Worm (Caenorhabditis elegans) whole organism, L2 larva: ENCODE results near the gene ceh-7.
A peak's percentile ranks its signal among the peaks of the same experiment; 100 is the strongest.

Experiments used
- C34F6.9 ChIP-seq: fragments of 150-350 bp; optimal IDR thresholded peaks from 2 replicates; lab custom pipeline; 2014; ENCODE audit warnings: missing biosample characterization, missing genetic modification characterization
- R02D3.7 ChIP-seq: fragments of 150-350 bp; optimal IDR thresholded peaks from 2 replicates; lab custom pipeline; 2014; ENCODE audit warnings: missing biosample characterization, missing genetic modification characterization
- Y55F3AM.14 ChIP-seq: fragments of 200-800 bp; sonication (Bioruptor generic); optimal IDR thresholded peaks from 2 replicates; lab custom pipeline; 2018; ENCODE audit warnings: mild to moderate bottlenecking, missing genetic modification characterization, missing compliant biosample characterization
- ZK546.5 ChIP-seq: sonication (generic microtip); optimal IDR thresholded peaks from 2 replicates; lab custom pipeline; 2017; ENCODE audit warnings: missing biosample characterization, missing genetic modification characterization
- alr-1 ChIP-seq: fragments of 150-350 bp; optimal IDR thresholded peaks from 2 replicates; lab custom pipeline; 2014; ENCODE audit warnings: missing biosample characterization, missing genetic modification characterization
- aly-2 ChIP-seq: fragments of 150-350 bp; optimal IDR thresholded peaks from 2 replicates; lab custom pipeline; 2014; ENCODE audit warnings: missing biosample characterization, missing genetic modification characterization
- ama-1 ChIP-seq: fragments of 150-350 bp; optimal IDR thresholded peaks from 2 replicates; lab custom pipeline; 2018; ENCODE audit warnings: inconsistent platforms
- blmp-1 ChIP-seq: sonication (generic microtip); optimal IDR thresholded peaks from 2 replicates; lab custom pipeline; 2017; ENCODE audit warnings: missing genetic modification characterization, mild to moderate bottlenecking, missing compliant biosample characterization, antibody characterized with exemption, moderate library complexity; ENCODE audit not compliant: insufficient read depth
- ceh-16 ChIP-seq: fragments of 150-350 bp; optimal IDR thresholded peaks from 2 replicates; lab custom pipeline; 2014; ENCODE audit warnings: missing biosample characterization, missing genetic modification characterization
- ceh-82 ChIP-seq: fragments of 150-350 bp; optimal IDR thresholded peaks from 2 replicates; lab custom pipeline; 2014; ENCODE audit warnings: missing biosample characterization, missing genetic modification characterization
- crh-2 ChIP-seq: sonication (generic microtip); optimal IDR thresholded peaks from 2 replicates; lab custom pipeline; 2017; ENCODE audit warnings: missing biosample characterization, missing genetic modification characterization
- dmd-4 ChIP-seq: sonication (generic microtip); optimal IDR thresholded peaks from 2 replicates; lab custom pipeline; 2017; ENCODE audit warnings: missing biosample characterization, missing genetic modification characterization
- egl-27 ChIP-seq: sonication (generic microtip); optimal IDR thresholded peaks from 3 replicates; lab custom pipeline; 2017; ENCODE audit warnings: missing biosample characterization, missing genetic modification reagents, missing genetic modification characterization
- elt-1 ChIP-seq: fragments of 150-350 bp; optimal IDR thresholded peaks from 2 replicates; lab custom pipeline; 2014; ENCODE audit warnings: missing biosample characterization, missing genetic modification characterization
- elt-3 ChIP-seq: sonication (generic microtip); optimal IDR thresholded peaks from 2 replicates; lab custom pipeline; 2017; ENCODE audit warnings: missing biosample characterization, missing genetic modification characterization
- fos-1 ChIP-seq: fragments of 150-350 bp; optimal IDR thresholded peaks from 2 replicates; lab custom pipeline; 2014; ENCODE audit warnings: missing biosample characterization, missing genetic modification characterization
- gmeb-1 ChIP-seq: fragments of 150-350 bp; optimal IDR thresholded peaks from 2 replicates; lab custom pipeline; 2014; ENCODE audit warnings: missing biosample characterization, missing genetic modification characterization
- lin-11 ChIP-seq: fragments of 150-350 bp; sonication (generic microtip); optimal IDR thresholded peaks from 2 replicates; lab custom pipeline; 2014; ENCODE audit warnings: missing biosample characterization, missing genetic modification characterization, inconsistent platforms, mixed read lengths
- lin-13 ChIP-seq: fragments of 150-350 bp; optimal IDR thresholded peaks from 2 replicates; lab custom pipeline; 2014; ENCODE audit warnings: missing biosample characterization, missing genetic modification reagents, missing genetic modification characterization
- lin-39 ChIP-seq: fragments of 150-350 bp; optimal IDR thresholded peaks from 2 replicates; lab custom pipeline; 2014; ENCODE audit warnings: missing biosample characterization, missing genetic modification reagents, missing genetic modification characterization
- lsy-2 ChIP-seq, 2 experiments: fragments of 150-350 bp in 1 of 2; sonication (generic microtip) in 1 of 2; optimal IDR thresholded peaks; 2 replicates each; lab custom pipeline; 2014 to 2017; ENCODE audit warnings: missing biosample characterization in 2 of 2, missing genetic modification characterization in 2 of 2
- mbf-1 ChIP-seq: sonication (generic microtip); optimal IDR thresholded peaks from 2 replicates; lab custom pipeline; 2017; ENCODE audit warnings: missing biosample characterization, missing genetic modification characterization
- mdl-1 ChIP-seq, 2 experiments: fragments of 150-350 bp in 1 of 2; sonication (generic microtip) in 1 of 2; optimal IDR thresholded peaks; 2 replicates each; lab custom pipeline; 2017; ENCODE audit warnings: missing biosample characterization in 2 of 2, missing genetic modification characterization in 2 of 2
- nhr-10 ChIP-seq: sonication (generic microtip); optimal IDR thresholded peaks from 2 replicates; lab custom pipeline; 2017; ENCODE audit warnings: missing biosample characterization, missing genetic modification characterization
- nhr-11 ChIP-seq: fragments of 150-350 bp; optimal IDR thresholded peaks from 2 replicates; lab custom pipeline; 2014; ENCODE audit warnings: missing biosample characterization, missing genetic modification characterization
- nhr-12 ChIP-seq: fragments of 150-350 bp; optimal IDR thresholded peaks from 2 replicates; lab custom pipeline; 2014; ENCODE audit warnings: missing biosample characterization, missing genetic modification characterization
- nhr-129 ChIP-seq: fragments of 150-350 bp; optimal IDR thresholded peaks from 2 replicates; lab custom pipeline; 2014; ENCODE audit warnings: missing biosample characterization, missing genetic modification characterization
- nhr-21 ChIP-seq: fragments of 150-350 bp; optimal IDR thresholded peaks from 2 replicates; lab custom pipeline; 2014; ENCODE audit warnings: missing biosample characterization, missing genetic modification characterization
- nhr-23 ChIP-seq: fragments of 150-350 bp; optimal IDR thresholded peaks from 2 replicates; lab custom pipeline; 2014; ENCODE audit warnings: missing biosample characterization, missing genetic modification reagents, missing genetic modification characterization
- nhr-237 ChIP-seq: fragments of 150-350 bp; optimal IDR thresholded peaks from 2 replicates; lab custom pipeline; 2014; ENCODE audit warnings: missing biosample characterization, missing genetic modification characterization
- nhr-25 ChIP-seq: fragments of 150-350 bp; sonication (generic microtip); optimal IDR thresholded peaks from 3 replicates; lab custom pipeline; 2014; ENCODE audit warnings: missing biosample characterization, missing genetic modification characterization
- nhr-77 ChIP-seq: fragments of 150-350 bp; optimal IDR thresholded peaks from 2 replicates; lab custom pipeline; 2014; ENCODE audit warnings: missing biosample characterization, missing genetic modification characterization
- peb-1 ChIP-seq: fragments of 150-350 bp; optimal IDR thresholded peaks from 2 replicates; lab custom pipeline; 2014; ENCODE audit warnings: missing biosample characterization, missing genetic modification characterization
- sem-4 ChIP-seq: fragments of 150-350 bp; optimal IDR thresholded peaks from 2 replicates; lab custom pipeline; 2014; ENCODE audit warnings: missing biosample characterization, missing genetic modification reagents, missing genetic modification characterization
- skn-1 ChIP-seq: sonication (generic microtip); optimal IDR thresholded peaks from 2 replicates; lab custom pipeline; 2017; ENCODE audit warnings: missing biosample characterization, missing genetic modification characterization
- sma-3 ChIP-seq: sonication (generic microtip); optimal IDR thresholded peaks from 2 replicates; lab custom pipeline; 2016; ENCODE audit warnings: missing genetic modification reagents, missing genetic modification characterization, missing compliant biosample characterization
- sma-9 ChIP-seq, 2 experiments: fragments of 150-350 bp in 1 of 2; sonication (generic microtip) in 1 of 2; optimal IDR thresholded peaks; 2 replicates each; lab custom pipeline; 2014 to 2016; ENCODE audit warnings: missing genetic modification characterization in 2 of 2, mild to moderate bottlenecking in 1 of 2, missing biosample characterization in 1 of 2, missing compliant biosample characterization in 1 of 2, missing genetic modification reagents in 1 of 2, moderate library complexity in 1 of 2
- snpc-4 ChIP-seq: fragments of 150-350 bp; optimal IDR thresholded peaks from 2 replicates; lab custom pipeline; 2014; ENCODE audit warnings: missing biosample characterization, missing genetic modification characterization
- unc-39 ChIP-seq: fragments of 150-350 bp; optimal IDR thresholded peaks from 2 replicates; lab custom pipeline; 2014; ENCODE audit warnings: missing biosample characterization, missing genetic modification characterization
- unc-55 ChIP-seq: fragments of 150-350 bp; sonication (generic microtip); optimal IDR thresholded peaks from 3 replicates; lab custom pipeline; 2014; ENCODE audit warnings: missing biosample characterization, missing genetic modification reagents, missing genetic modification characterization
- unc-62 ChIP-seq: fragments of 150-350 bp; optimal IDR thresholded peaks from 2 replicates; lab custom pipeline; 2014; ENCODE audit warnings: missing biosample characterization, missing genetic modification reagents, missing genetic modification characterization
- zag-1 ChIP-seq: fragments of 150-350 bp; optimal IDR thresholded peaks from 2 replicates; lab custom pipeline; 2014; ENCODE audit warnings: missing biosample characterization, missing genetic modification characterization
- ztf-1 ChIP-seq: fragments of 200-800 bp; sonication (Bioruptor generic); conservative IDR thresholded peaks from 2 replicates; pipeline ENCODE4 v1.3.6; 2022; ENCODE audit warnings: missing genetic modification characterization, missing compliant biosample characterization
- ztf-11 ChIP-seq: sonication (generic microtip); optimal IDR thresholded peaks from 2 replicates; lab custom pipeline; 2017; ENCODE audit warnings: missing biosample characterization, missing genetic modification characterization
- ztf-4 ChIP-seq: fragments of 150-350 bp; optimal IDR thresholded peaks from 2 replicates; lab custom pipeline; 2014; ENCODE audit warnings: missing biosample characterization, missing genetic modification characterization

Gene ceh-7

DNA sequence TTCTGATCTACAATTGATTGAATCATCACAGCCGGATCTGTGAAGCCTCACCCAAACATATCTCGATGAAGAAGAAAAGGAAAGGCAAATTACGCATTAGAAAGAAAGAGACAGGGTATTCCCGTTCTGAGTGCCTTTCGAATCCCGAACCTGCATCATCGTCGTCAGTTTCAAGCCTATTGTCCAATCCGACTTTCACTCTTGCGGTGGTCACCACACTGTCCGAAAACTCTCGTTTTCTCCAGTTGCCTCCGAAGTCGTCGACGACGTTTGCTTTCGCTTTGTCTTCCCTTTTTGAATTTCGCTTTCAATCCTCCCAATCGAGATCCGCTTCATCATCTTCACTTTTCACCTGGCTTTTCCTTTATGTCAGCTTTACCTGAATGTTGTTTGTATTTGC lies 45.5 kb upstream of the ceh-7 start:
- TF ChIP-seq ceh-16 (tag; lab: Kevin White, UChicago): no peak
- peak; percentile 98 for TF ChIP-seq blmp-1
- no peak for TF ChIP-seq peb-1
- TF ChIP-seq ama-1: no peak
- TF ChIP-seq ceh-82: no peak
- no peak for TF ChIP-seq lin-11 (tag; lab: Kevin White, UChicago)
- TF ChIP-seq, all 48 proteins: peak for 1

DNA sequence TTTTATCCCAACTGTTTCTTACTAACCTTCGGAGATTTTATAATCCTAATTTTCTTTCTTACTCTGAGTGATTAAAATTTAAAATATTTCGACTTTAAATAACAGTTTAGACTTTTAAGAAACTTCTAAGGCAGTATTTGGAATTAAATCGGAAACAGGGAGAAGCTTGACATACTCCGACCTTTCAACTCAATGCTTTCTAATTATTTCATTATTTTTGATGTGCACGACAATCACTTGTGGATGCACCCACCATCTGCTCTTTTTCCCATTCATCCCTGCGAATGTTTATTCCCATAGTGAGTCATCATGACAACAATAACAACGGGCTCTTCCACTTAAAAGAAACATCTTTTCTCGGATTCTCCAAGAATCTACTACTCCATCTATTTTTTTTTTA lies 45.0 kb upstream of the ceh-7 start:
- TF ChIP-seq ceh-16 (tag; lab: Kevin White, UChicago) (no peak), ama-1 (no peak), gmeb-1 (tag; lab: Kevin White, UChicago) (no peak), unc-39 (tag; lab: Kevin White, UChicago) (no peak), alr-1 (tag; lab: Kevin White, UChicago) (no peak), dmd-4 (tag; lab: Kevin White, UChicago) (no peak), mdl-1 (tag; optimal IDR thresholded peaks at IDR 0.05; lab: Kevin White, UChicago) (no peak), unc-62 (GFP tag; lab: Kevin White, UChicago) (no peak), zag-1 (tag; lab: Kevin White, UChicago) (no peak), lin-11 (tag; lab: Kevin White, UChicago) (no peak), skn-1 (tag; lab: Kevin White, UChicago) (no peak)

DNA sequence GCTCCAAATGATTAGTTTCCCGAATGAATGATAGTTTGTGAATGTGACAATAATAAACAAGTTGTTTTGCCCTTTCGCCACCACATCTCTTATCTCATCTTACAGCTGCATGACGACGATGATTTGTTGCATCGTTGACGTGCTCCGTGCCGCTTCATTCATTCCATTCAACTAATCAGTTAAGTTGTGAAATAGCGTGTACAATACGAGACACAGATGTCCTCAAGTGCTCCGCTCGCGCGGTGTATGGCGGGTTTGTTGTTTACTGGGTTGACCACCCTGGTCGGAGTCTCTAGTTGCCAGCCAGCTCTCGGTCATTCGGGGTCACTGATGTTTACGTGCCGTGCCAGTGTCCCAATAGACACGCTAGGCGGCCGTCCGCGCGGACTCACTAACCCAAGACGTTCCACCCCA lies 44.3 kb upstream of the ceh-7 start:
- TF ChIP-seq sma-9 (GFP tag; optimal IDR thresholded peaks at IDR 0.05; lab: Kevin White, UChicago) (no peak), sma-9 (tag; optimal IDR thresholded peaks at IDR 0.05; lab: Kevin White, UChicago) (no peak), aly-2 (tag; lab: Kevin White, UChicago) (no peak), lin-11 (tag; lab: Kevin White, UChicago) (no peak), Y55F3AM.14 (GFP tag; lab: Kevin White, UChicago) (no peak), nhr-11 (tag; lab: Kevin White, UChicago) (no peak), mbf-1 (tag; lab: Kevin White, UChicago) (no peak)

DNA sequence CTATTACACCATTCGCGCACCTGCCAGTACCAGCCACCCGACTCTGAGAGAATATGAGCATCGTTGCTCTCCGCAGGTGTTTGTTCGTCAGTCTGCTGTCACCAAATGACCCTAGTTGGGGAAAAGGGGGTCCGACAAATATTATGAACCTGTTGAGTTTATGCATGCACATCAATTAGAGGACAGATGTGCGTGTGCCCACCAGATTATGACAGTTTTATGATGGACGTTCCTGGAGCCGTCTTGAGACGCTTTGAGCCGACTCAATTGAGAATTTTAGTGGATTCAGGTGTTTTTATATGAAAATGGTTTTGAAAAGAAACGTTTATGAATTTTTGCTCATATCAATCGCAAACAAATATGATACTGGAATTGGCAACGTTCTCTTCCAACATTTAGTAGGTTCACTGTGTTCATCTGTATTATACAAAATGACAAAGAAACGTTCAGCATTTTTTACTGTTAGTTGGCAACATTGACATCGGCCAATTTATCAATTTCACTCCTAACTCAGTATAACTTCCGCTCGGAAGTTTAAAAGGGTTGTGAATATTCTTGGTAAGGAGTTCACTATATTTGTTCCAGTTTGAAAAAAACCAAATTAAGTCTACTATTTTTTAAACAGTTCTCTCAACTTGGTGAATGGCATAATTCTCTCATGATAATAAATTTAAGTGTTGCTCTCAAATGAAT lies 43.8 kb upstream of the ceh-7 start:
- peak; percentile 93 for TF ChIP-seq ztf-4
- TF ChIP-seq Y55F3AM.14 (GFP tag; lab: Kevin White, UChicago): no peak
- peak; percentile 96 for TF ChIP-seq ama-1
- TF ChIP-seq alr-1 (tag; lab: Kevin White, UChicago): no peak
- TF ChIP-seq nhr-10: no peak
- TF ChIP-seq nhr-12: no peak
- peak; percentile 1 for TF ChIP-seq snpc-4 (tag; lab: Kevin White, UChicago)
- TF ChIP-seq lsy-2 (tag; optimal IDR thresholded peaks at IDR 0.05; lab: Kevin White, UChicago): peak in 1 of 2 experiments; percentile 55
- no peak for TF ChIP-seq nhr-237 (tag; lab: Kevin White, UChicago)
- no peak for TF ChIP-seq elt-3 (tag; lab: Kevin White, UChicago)
- no peak for TF ChIP-seq ZK546.5
- TF ChIP-seq fos-1 (tag; lab: Kevin White, UChicago): no peak
- TF ChIP-seq crh-2 (tag; lab: Kevin White, UChicago): peak; percentile 17
- TF ChIP-seq nhr-23 (tag; lab: Kevin White, UChicago): no peak
- no peak for TF ChIP-seq R02D3.7
- no peak for TF ChIP-seq unc-39 (tag; lab: Kevin White, UChicago)
- no peak for TF ChIP-seq ceh-82
- peak; percentile 51 for TF ChIP-seq lin-13 (GFP tag; lab: Kevin White, UChicago)
- TF ChIP-seq ceh-16 (tag; lab: Kevin White, UChicago): no peak
- no peak for TF ChIP-seq egl-27 (tag; lab: Kevin White, UChicago)
- TF ChIP-seq sem-4 (tag; lab: Kevin White, UChicago): peak; percentile 76
- TF ChIP-seq unc-55 (GFP tag; lab: Kevin White, UChicago): no peak
- TF ChIP-seq peb-1: no peak
- no peak for TF ChIP-seq ztf-11 (tag; lab: Kevin White, UChicago)
- peak; percentile 82 for TF ChIP-seq nhr-21 (tag; lab: Kevin White, UChicago)
- TF ChIP-seq skn-1 (tag; lab: Kevin White, UChicago): no peak
- TF ChIP-seq nhr-25 (tag; lab: Kevin White, UChicago): peak; percentile 97
- no peak for TF ChIP-seq elt-1
- TF ChIP-seq lin-11 (tag; lab: Kevin White, UChicago): peak; percentile 23
- TF ChIP-seq ztf-1 (GFP tag; lab: Robert Waterston, UW): 0 out of 2 replicates have a peak, but pooled peaks have one; percentile 85
- no peak for TF ChIP-seq lin-39 (tag; lab: Kevin White, UChicago)
- peak; percentile 75 for TF ChIP-seq nhr-129 (tag; lab: Kevin White, UChicago)
- peak; percentile 25 for TF ChIP-seq C34F6.9 (tag; lab: Kevin White, UChicago)
- no peak for TF ChIP-seq mdl-1 (tag; optimal IDR thresholded peaks at IDR 0.05; lab: Kevin White, UChicago)
- TF ChIP-seq aly-2 (tag; lab: Kevin White, UChicago): no peak
- TF ChIP-seq gmeb-1 (tag; lab: Kevin White, UChicago): no peak
- TF ChIP-seq sma-3 (GFP tag; lab: Kevin White, UChicago): peak; percentile 69
- no peak for TF ChIP-seq nhr-77
- TF ChIP-seq unc-62 (GFP tag; lab: Kevin White, UChicago): no peak
- no peak for TF ChIP-seq zag-1 (tag; lab: Kevin White, UChicago)
